Fruit fly (Drosophila melanogaster) whole organism, embryonic: ENCODE data around the gene Gsc.

Experiments
- Antp ChIP-seq: fragments of 200-800 bp; sonication (Bioruptor generic); optimal IDR thresholded peaks from 3 replicates; lab custom pipeline; 2016; ENCODE audit warnings: missing biosample characterization, missing genetic modification characterization
- Atf6 ChIP-seq: fragments of 200-800 bp; sonication (Bioruptor generic); IDR thresholded peaks from 2 replicates; pipeline ENCODE4 v1.3.6; 2022; ENCODE audit warnings: missing biosample characterization, missing genetic modification characterization
- BtbVII ChIP-seq: fragments of 200-800 bp; sonication (Bioruptor generic); optimal IDR thresholded peaks from 3 replicates; lab custom pipeline; 2017; ENCODE audit warnings: missing biosample characterization, mild to moderate bottlenecking, missing genetic modification characterization
- Bteb2 ChIP-seq: fragments of 200-800 bp; sonication (Bioruptor generic); optimal IDR thresholded peaks from 2 replicates; lab custom pipeline; 2016; ENCODE audit warnings: missing biosample characterization, missing genetic modification characterization
- CG12071 ChIP-seq: fragments of 200-800 bp; sonication (Bioruptor generic); optimal IDR thresholded peaks from 3 replicates; lab custom pipeline; 2018; ENCODE audit warnings: missing biosample characterization, mild to moderate bottlenecking, missing genetic modification characterization
- CG15479 ChIP-seq: fragments of 200-800 bp; sonication (Bioruptor generic); optimal IDR thresholded peaks from 3 replicates; lab custom pipeline; 2019; ENCODE audit warnings: missing biosample characterization, mild to moderate bottlenecking, missing genetic modification characterization, moderate library complexity
- CG15514 ChIP-seq: fragments of 200-800 bp; sonication (Bioruptor generic); optimal IDR thresholded peaks from 3 replicates; lab custom pipeline; 2017; ENCODE audit warnings: missing biosample characterization, missing genetic modification characterization, mild to moderate bottlenecking, moderate library complexity, missing genetic modification reagents
- CG18599 ChIP-seq: fragments of 200-800 bp; sonication (Bioruptor generic); optimal IDR thresholded peaks from 3 replicates; lab custom pipeline; 2017; ENCODE audit warnings: missing biosample characterization, missing genetic modification characterization, mild to moderate bottlenecking, moderate library complexity, missing genetic modification reagents
- CG2712 ChIP-seq: fragments of 200-800 bp; optimal IDR thresholded peaks from 3 replicates; lab custom pipeline; 2019; ENCODE audit warnings: missing biosample characterization, mild to moderate bottlenecking, missing genetic modification characterization, moderate library complexity
- CG3407 ChIP-seq: fragments of 200-800 bp; sonication (Bioruptor generic); optimal IDR thresholded peaks from 2 replicates; lab custom pipeline; 2018; ENCODE audit warnings: missing biosample characterization, mild to moderate bottlenecking, missing genetic modification characterization
- CG34422 ChIP-seq: fragments of 200-800 bp; sonication (Bioruptor generic); IDR thresholded peaks from 3 replicates; pipeline ENCODE4 v1.3.6; 2022; ENCODE audit warnings: missing biosample characterization, missing genetic modification characterization
- CG4617 ChIP-seq: fragments of 200-800 bp; sonication (Bioruptor generic); optimal IDR thresholded peaks from 3 replicates; lab custom pipeline; 2016; ENCODE audit warnings: missing biosample characterization, missing genetic modification characterization, borderline replicate concordance
- CG4820 ChIP-seq: fragments of 200-800 bp; sonication (Bioruptor generic); optimal IDR thresholded peaks from 3 replicates; lab custom pipeline; 2016; ENCODE audit warnings: missing biosample characterization, missing genetic modification characterization
- CG5180 ChIP-seq: fragments of 200-800 bp; sonication (Bioruptor generic); optimal IDR thresholded peaks from 3 replicates; lab custom pipeline; 2017; ENCODE audit warnings: missing biosample characterization, missing genetic modification characterization, mild to moderate bottlenecking, moderate library complexity, missing genetic modification reagents
- CG6689 ChIP-seq: fragments of 200-800 bp; sonication (Bioruptor generic); IDR thresholded peaks from 2 replicates; pipeline ENCODE4 v1.3.6; 2022; ENCODE audit warnings: missing biosample characterization, missing genetic modification characterization
- CG7372 ChIP-seq: fragments of 200-800 bp; sonication (Bioruptor generic); IDR thresholded peaks from 2 replicates; pipeline ENCODE4 v1.3.6; 2022; ENCODE audit warnings: missing biosample characterization, missing genetic modification characterization
- CG9876 ChIP-seq: fragments of 200-800 bp; sonication (Bioruptor generic); optimal IDR thresholded peaks from 2 replicates; lab custom pipeline; 2016; ENCODE audit warnings: missing biosample characterization, missing genetic modification characterization
- CG9932 ChIP-seq: fragments of 200-800 bp; sonication (Bioruptor generic); IDR thresholded peaks from 2 replicates; pipeline ENCODE4 v1.3.6; 2022; ENCODE audit warnings: missing biosample characterization, missing genetic modification characterization
- CHES-1-like ChIP-seq: fragments of 200-800 bp; sonication (Bioruptor generic); optimal IDR thresholded peaks from 2 replicates; lab custom pipeline; 2016; ENCODE audit warnings: missing biosample characterization, missing genetic modification characterization
- D19B ChIP-seq: fragments of 200-800 bp; sonication (Bioruptor generic); optimal IDR thresholded peaks from 2 replicates; lab custom pipeline; 2017; ENCODE audit warnings: missing biosample characterization, mild to moderate bottlenecking, missing genetic modification characterization
- Fer1 ChIP-seq: fragments of 200-800 bp; sonication (Bioruptor generic); optimal IDR thresholded peaks from 2 replicates; lab custom pipeline; 2017; ENCODE audit warnings: missing biosample characterization, mild to moderate bottlenecking, missing genetic modification characterization
- Gug ChIP-seq: fragments of 200-800 bp; sonication (Bioruptor generic); IDR thresholded peaks from 4 replicates; pipeline ENCODE4 v1.3.6; 2022; ENCODE audit warnings: missing biosample characterization, missing genetic modification characterization
- Hey ChIP-seq: fragments of 200-800 bp; sonication (Bioruptor generic); optimal IDR thresholded peaks from 3 replicates; lab custom pipeline; 2018; ENCODE audit warnings: missing biosample characterization, mild to moderate bottlenecking, missing genetic modification characterization
- Med ChIP-seq: fragments of 200-800 bp; sonication (Bioruptor generic); peaks from one replicate; lab custom pipeline; 2016; ENCODE audit warnings: missing biosample characterization, missing genetic modification characterization, mild to moderate bottlenecking, inconsistent platforms, moderate library complexity
- Meics ChIP-seq: fragments of 200-800 bp; sonication (Bioruptor generic); optimal IDR thresholded peaks from 2 replicates; lab custom pipeline; 2017; ENCODE audit warnings: missing biosample characterization, mild to moderate bottlenecking, missing genetic modification characterization
- NFAT ChIP-seq: fragments of 200-800 bp; sonication (Bioruptor generic); IDR thresholded peaks from 2 replicates; pipeline ENCODE4 v1.3.6; 2022; ENCODE audit warnings: missing biosample characterization, missing genetic modification characterization
- NK7.1 ChIP-seq: fragments of 200-800 bp; sonication (Bioruptor generic); optimal IDR thresholded peaks from 3 replicates; lab custom pipeline; 2016; ENCODE audit warnings: missing biosample characterization, missing genetic modification characterization
- Nf-YC ChIP-seq: fragments of 200-800 bp; optimal IDR thresholded peaks from 3 replicates; lab custom pipeline; 2019; ENCODE audit warnings: missing biosample characterization, mild to moderate bottlenecking, missing genetic modification characterization, moderate library complexity
- Rfx ChIP-seq: fragments of 200-800 bp; sonication (Bioruptor generic); IDR thresholded peaks from 2 replicates; pipeline ENCODE4 v1.3.6; 2022; ENCODE audit warnings: missing biosample characterization, missing genetic modification characterization
- Stat92E ChIP-seq, 3 experiments: fragments of >200 bp in 2 of 3; fragments of 200-800 bp in 1 of 3; sonication (Bioruptor generic) in 1 of 3; optimal IDR thresholded peaks; 2 replicates each; lab custom pipeline; 2017 to 2019; ENCODE audit warnings: missing biosample characterization in 3 of 3, missing genetic modification characterization in 3 of 3, mild to moderate bottlenecking in 1 of 3, moderate library complexity in 1 of 3
- Trl ChIP-seq, 3 experiments: fragments of >200 bp in 2 of 3; fragments of 200-800 bp in 1 of 3; sonication (Bioruptor generic) in 1 of 3; optimal IDR thresholded peaks; 2 replicates in 1 of 3; 3 replicates in 2 of 3; lab custom pipeline; 2016 to 2017; ENCODE audit warnings: missing biosample characterization in 1 of 3, missing genetic modification characterization in 1 of 3
- bbx ChIP-seq: fragments of 200-800 bp; sonication (Bioruptor generic); IDR thresholded peaks from 2 replicates; pipeline ENCODE4 v1.3.6; 2022; ENCODE audit warnings: missing biosample characterization, missing genetic modification characterization; ENCODE audit not compliant: partially characterized antibody
- cad ChIP-seq: fragments of >200 bp; optimal IDR thresholded peaks from 2 replicates; lab custom pipeline; 2017; ENCODE audit warnings: missing biosample characterization, missing genetic modification characterization
- ci ChIP-seq: fragments of 200-800 bp; sonication (Bioruptor generic); IDR thresholded peaks from 3 replicates; pipeline ENCODE4 v1.3.6; 2022; ENCODE audit warnings: missing biosample characterization, missing genetic modification characterization
- dan ChIP-seq: fragments of 200-800 bp; sonication (Bioruptor generic); IDR thresholded peaks from 2 replicates; pipeline ENCODE4 v1.3.6; 2022; ENCODE audit warnings: missing biosample characterization, missing genetic modification characterization
- inv ChIP-seq: fragments of 200-800 bp; sonication (Bioruptor generic); IDR thresholded peaks from 2 replicates; pipeline ENCODE4 v1.3.6; 2022; ENCODE audit warnings: missing biosample characterization, missing genetic modification characterization; ENCODE audit not compliant: partially characterized antibody
- kay ChIP-seq: fragments of 200-800 bp; sonication (Bioruptor generic); optimal IDR thresholded peaks from 2 replicates; lab custom pipeline; 2016; ENCODE audit warnings: missing biosample characterization, missing genetic modification characterization
- lab ChIP-seq: fragments of 200-800 bp; sonication (Bioruptor generic); optimal IDR thresholded peaks from 3 replicates; lab custom pipeline; 2017; ENCODE audit warnings: missing biosample characterization, missing genetic modification characterization, mild to moderate bottlenecking, moderate library complexity, missing genetic modification reagents
- mam ChIP-seq: fragments of 200-800 bp; sonication (Bioruptor generic); optimal IDR thresholded peaks from 3 replicates; lab custom pipeline; 2016; ENCODE audit warnings: missing biosample characterization, missing genetic modification characterization
- mld ChIP-seq: fragments of 200-800 bp; sonication (Bioruptor generic); IDR thresholded peaks from 3 replicates; pipeline ENCODE4 v1.3.6; 2022; ENCODE audit warnings: missing biosample characterization, missing genetic modification characterization; ENCODE audit not compliant: partially characterized antibody
- nom ChIP-seq: fragments of 200-800 bp; sonication (Bioruptor generic); optimal IDR thresholded peaks from 2 replicates; lab custom pipeline; 2017; ENCODE audit warnings: missing biosample characterization, missing genetic modification characterization, mild to moderate bottlenecking, moderate library complexity, missing genetic modification reagents
- rib ChIP-seq: fragments of 200-800 bp; sonication (Bioruptor generic); IDR thresholded peaks from 2 replicates; pipeline ENCODE4 v1.3.6; 2022; ENCODE audit warnings: missing biosample characterization, missing genetic modification characterization
- row ChIP-seq: fragments of 200-800 bp; sonication (Bioruptor generic); IDR thresholded peaks from 3 replicates; pipeline ENCODE4 v1.3.6; 2022; ENCODE audit warnings: missing biosample characterization, missing genetic modification characterization
- sisA ChIP-seq: fragments of 200-800 bp; sonication (Bioruptor generic); IDR thresholded peaks from 2 replicates; pipeline ENCODE4 v1.3.6; 2022; ENCODE audit warnings: missing biosample characterization, missing genetic modification characterization
- sna ChIP-seq: fragments of 200-800 bp; sonication (Bioruptor generic); IDR thresholded peaks from 2 replicates; pipeline ENCODE4 v1.3.6; 2022; ENCODE audit warnings: missing biosample characterization, missing genetic modification characterization; ENCODE audit not compliant: partially characterized antibody
- tna ChIP-seq: fragments of 200-800 bp; sonication (Bioruptor generic); IDR thresholded peaks from 2 replicates; pipeline ENCODE4 v1.3.6; 2022; ENCODE audit warnings: missing biosample characterization, missing genetic modification characterization; ENCODE audit not compliant: partially characterized antibody
- vnd ChIP-seq: fragments of 200-800 bp; sonication (Bioruptor generic); IDR thresholded peaks from 3 replicates; pipeline ENCODE4 v1.3.6; 2022; ENCODE audit warnings: missing biosample characterization, missing genetic modification characterization; ENCODE audit not compliant: partially characterized antibody
- zen2 ChIP-seq: fragments of 200-800 bp; sonication (Bioruptor generic); IDR thresholded peaks from 3 replicates; pipeline ENCODE4 v1.3.6; 2022; ENCODE audit warnings: missing biosample characterization, missing genetic modification characterization; ENCODE audit not compliant: partially characterized antibody
- zfh1 ChIP-seq: fragments of 200-800 bp; sonication (Bioruptor generic); IDR thresholded peaks from 3 replicates; pipeline ENCODE4 v1.3.6; 2022; ENCODE audit warnings: missing biosample characterization, missing genetic modification characterization

Gsc gene

DNA sequence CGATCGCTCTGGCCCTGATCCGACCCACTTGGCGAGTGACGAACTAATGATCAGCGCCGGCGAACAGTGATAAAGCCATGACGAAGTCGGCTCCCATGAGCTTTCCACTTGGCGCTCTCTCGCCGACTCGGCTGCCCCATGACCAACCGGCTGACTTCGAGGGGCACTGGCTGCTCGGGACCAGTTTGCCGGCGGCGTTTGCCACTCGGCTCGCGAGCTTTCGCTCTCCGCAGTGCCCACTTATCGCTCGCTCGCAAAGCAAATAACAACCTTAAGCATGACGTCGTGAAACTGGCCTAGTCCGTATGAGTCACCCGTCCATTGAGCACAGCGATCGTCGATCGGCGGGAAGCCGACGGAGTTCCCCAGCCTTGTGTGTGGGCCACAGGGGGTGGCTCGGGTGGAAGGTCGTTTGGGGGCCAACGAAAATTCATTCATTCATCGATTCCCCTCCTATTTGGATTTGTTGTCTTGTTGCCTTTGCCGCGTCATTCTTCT, 42.0 kb downstream of the Gsc start, which contains the start of gene Ets21C (continued):
- TF ChIP-seq BtbVII (GFP tag; lab: Kevin White, UChicago): peak; percentile 90
- no peak for TF ChIP-seq Gug
- no peak for TF ChIP-seq Bteb2
- peak; percentile 98 for TF ChIP-seq kay
- TF ChIP-seq CG12071 (GFP tag; lab: Kevin White, UChicago): peak; percentile 53
- peak; percentile 36 for TF ChIP-seq CG9932 (GFP tag; lab: Robert Waterston, UW)
- peak; percentile 86 for TF ChIP-seq CG6689 (GFP tag; lab: Robert Waterston, UW)
- TF ChIP-seq Trl (optimal IDR thresholded peaks at IDR 0.05; lab: Kevin White, UChicago): peak; percentile 50 to 72
- peak; percentile 28 for TF ChIP-seq Trl (GFP tag; optimal IDR thresholded peaks at IDR 0.05; lab: Kevin White, UChicago)
- peak; percentile 65 for TF ChIP-seq Atf6 (GFP tag; lab: Robert Waterston, UW)
- TF ChIP-seq CG34422 (GFP tag; lab: Robert Waterston, UW): peak; percentile 45; the same call in 1 of the 3 replicates
- TF ChIP-seq CG5180 (GFP tag; lab: Kevin White, UChicago): no peak
- peak; percentile 90 for TF ChIP-seq Med (GFP tag; lab: Kevin White, UChicago)
- TF ChIP-seq ci (GFP tag; lab: Robert Waterston, UW): peak; percentile 65; the same call in 1 of the 3 replicates
- TF ChIP-seq CG3407 (GFP tag; lab: Kevin White, UChicago): no peak
- TF ChIP-seq CG18599: peak; percentile 34
- TF ChIP-seq lab (GFP tag; lab: Kevin White, UChicago): peak; percentile 69
- peak; percentile 43; the same call in 1 of the 3 replicates for TF ChIP-seq zen2
- TF ChIP-seq NFAT (GFP tag; lab: Robert Waterston, UW): 0 out of 2 replicates have a peak, but pooled peaks have one; percentile 7
- no peak for TF ChIP-seq CG4617 (GFP tag; lab: Kevin White, UChicago)
- no peak for TF ChIP-seq CG7372 (GFP tag; lab: Robert Waterston, UW)
- peak; percentile 59 for TF ChIP-seq CG15514 (GFP tag; lab: Kevin White, UChicago)
- TF ChIP-seq nom: peak; percentile 84
- no peak for TF ChIP-seq sisA (GFP tag; lab: Robert Waterston, UW)
- TF ChIP-seq sna: 0 out of 2 replicates have a peak, but pooled peaks have one; percentile 25
- TF ChIP-seq mam (GFP tag; lab: Kevin White, UChicago): no peak
- 0 out of 2 replicates have a peak, but pooled peaks have one; percentile 40 for TF ChIP-seq rib
- TF ChIP-seq Meics: peak; percentile 28
- no peak for TF ChIP-seq cad
- TF ChIP-seq Fer1 (GFP tag; lab: Kevin White, UChicago): peak; percentile 70
- TF ChIP-seq CG15479 (GFP tag; lab: Kevin White, UChicago): no peak
- TF ChIP-seq, all 482 proteins: peak for 77

DNA sequence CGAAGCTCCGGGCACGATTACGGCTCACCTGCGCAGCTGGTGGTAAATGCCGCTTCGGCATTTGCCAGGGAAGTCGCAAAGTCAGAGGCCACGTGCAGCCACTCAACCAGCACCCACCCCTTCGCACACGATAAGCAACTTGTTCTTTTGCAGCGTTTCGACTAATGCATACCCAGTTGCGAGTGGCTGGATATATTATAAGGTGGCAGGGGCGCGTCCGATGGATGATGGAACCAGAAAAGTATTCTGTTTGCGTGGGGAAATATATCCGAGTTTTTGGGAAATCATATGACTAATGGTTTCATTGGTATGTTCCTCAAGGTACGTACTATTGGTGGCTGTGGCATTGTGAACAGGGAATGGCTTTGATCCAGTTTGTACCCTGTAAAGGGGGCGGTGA, 44.8 kb downstream of the Gsc start:
- TF ChIP-seq Hey (tag; lab: Kevin White, UChicago) (peak; percentile 90), mld (GFP tag; lab: Robert Waterston, UW) (0 out of 3 replicates have a peak, but pooled peaks have one; percentile 40), Nf-YC (tag; lab: Kevin White, UChicago) (peak; percentile 39), inv (GFP tag; lab: Robert Waterston, UW) (peak; percentile 36; the same call in 1 of the 2 replicates), bbx (peak; percentile 54; the same call in 1 of the 2 replicates), Med (GFP tag; lab: Kevin White, UChicago) (peak; percentile 50), Antp (GFP tag; lab: Kevin White, UChicago) (no peak), Stat92E (GFP tag; optimal IDR thresholded peaks at IDR 0.05; lab: Kevin White, UChicago) (no peak), row (GFP tag; lab: Robert Waterston, UW) (peak; percentile 75), vnd (GFP tag; lab: Robert Waterston, UW) (peak; percentile 56; the same call in 1 of the 3 replicates), sna (0 out of 2 replicates have a peak, but pooled peaks have one; percentile 41), D19B (GFP tag; lab: Kevin White, UChicago) (peak; percentile 61), CG9876 (GFP tag; lab: Kevin White, UChicago) (no peak), zfh1 (GFP tag; lab: Robert Waterston, UW) (no peak), CHES-1-like (no peak), CG2712 (tag; lab: Kevin White, UChicago) (no peak), CG4820 (no peak), tna (GFP tag; lab: Robert Waterston, UW) (peak; percentile 46; the same call in 1 of the 2 replicates), dan (no peak), Rfx (GFP tag; lab: Robert Waterston, UW) (no peak), NK7.1 (GFP tag; lab: Kevin White, UChicago) (no peak)
